Worm (Caenorhabditis elegans) whole organism, late embryonic: ENCODE measurements around the gene fbxb-43.

ENCODE experiments used
- ceh-45 ChIP-seq: fragments of 200-800 bp; sonication (Bioruptor generic); IDR thresholded peaks from 2 replicates; pipeline ENCODE4 v1.3.6; 2022; ENCODE audit warnings: missing genetic modification reagents, missing genetic modification characterization, missing compliant biosample characterization
- ceh-48 ChIP-seq: sonication (generic microtip); optimal IDR thresholded peaks from 2 replicates; lab custom pipeline; 2016; ENCODE audit warnings: missing genetic modification characterization, inconsistent platforms, missing compliant biosample characterization
- elt-2 ChIP-seq: sonication (generic microtip); optimal IDR thresholded peaks from 2 replicates; lab custom pipeline; 2016; ENCODE audit warnings: missing genetic modification reagents, missing genetic modification characterization, missing compliant biosample characterization
- elt-4 ChIP-seq: sonication (generic microtip); optimal IDR thresholded peaks from 2 replicates; lab custom pipeline; 2016; ENCODE audit warnings: missing genetic modification characterization, missing compliant biosample characterization
- hlh-30 ChIP-seq: sonication (generic microtip); optimal IDR thresholded peaks from 2 replicates; lab custom pipeline; 2017; ENCODE audit warnings: antibody characterized with exemption, missing genetic modification characterization, missing compliant biosample characterization; ENCODE audit not compliant: insufficient read depth
- nfya-1 ChIP-seq: sonication (generic microtip); optimal IDR thresholded peaks from 2 replicates; lab custom pipeline; 2017; ENCODE audit warnings: missing genetic modification characterization, mild to moderate bottlenecking, missing compliant biosample characterization, antibody characterized with exemption, moderate library complexity
- sdc-2 ChIP-seq: sonication (generic microtip); optimal IDR thresholded peaks from 2 replicates; lab custom pipeline; 2016; ENCODE audit warnings: missing genotype, missing genetic modification characterization, missing compliant biosample characterization

ce11 chrII:1537321-1537720 lies 1.3 kb downstream of the fbxb-43 start, which contains the start of gene fbxb-42:
- TF ChIP-seq hlh-30 (tag; lab: Kevin White, UChicago) (no peak), nfya-1 (tag; lab: Kevin White, UChicago) (no peak), ceh-45 (no peak), ceh-48 (tag; lab: Kevin White, UChicago) (no peak), elt-2 (tag; lab: Kevin White, UChicago) (no peak), sdc-2 (no peak), elt-4 (tag; lab: Kevin White, UChicago) (no peak)
